Fruit fly (Drosophila melanogaster) whole organism, embryonic: Measurements from ENCODE around the gene CG17145.
A peak's percentile ranks its signal among the peaks of the same experiment; 100 is the strongest.

ENCODE experiments used
- B-H2 ChIP-seq: fragments of 200-800 bp; sonication (Bioruptor generic); optimal IDR thresholded peaks from 2 replicates; lab custom pipeline; 2018; ENCODE audit warnings: missing biosample characterization, mild to moderate bottlenecking, missing genetic modification characterization
- CG10147 ChIP-seq: fragments of 200-800 bp; sonication (Bioruptor generic); optimal IDR thresholded peaks from 2 replicates; lab custom pipeline; 2019; ENCODE audit warnings: missing biosample characterization, mild to moderate bottlenecking, missing genetic modification characterization, moderate library complexity
- CG10543 ChIP-seq: fragments of 200-800 bp; sonication (Bioruptor generic); optimal IDR thresholded peaks from 3 replicates; lab custom pipeline; 2017; ENCODE audit warnings: missing biosample characterization, mild to moderate bottlenecking, missing genetic modification characterization, moderate library complexity
- CG11560 ChIP-seq: fragments of 200-800 bp; sonication (Bioruptor generic); IDR thresholded peaks from 3 replicates; pipeline ENCODE4 v1.3.6; 2022; ENCODE audit warnings: missing biosample characterization, missing genetic modification characterization
- CG12219 ChIP-seq: fragments of 200-800 bp; sonication (Bioruptor generic); optimal IDR thresholded peaks from 3 replicates; lab custom pipeline; 2018; ENCODE audit warnings: missing biosample characterization, mild to moderate bottlenecking, missing genetic modification characterization
- CG12391 ChIP-seq: fragments of 200-800 bp; sonication (Bioruptor generic); optimal IDR thresholded peaks from 3 replicates; lab custom pipeline; 2018; ENCODE audit warnings: missing biosample characterization, mild to moderate bottlenecking, missing genetic modification characterization, moderate library complexity
- CG12769 ChIP-seq: fragments of 200-800 bp; sonication (Bioruptor generic); optimal IDR thresholded peaks from 2 replicates; lab custom pipeline; 2019; ENCODE audit warnings: missing biosample characterization, mild to moderate bottlenecking, missing genetic modification characterization, moderate library complexity
- CG14667 ChIP-seq: fragments of 200-800 bp; sonication (Bioruptor generic); IDR thresholded peaks from 2 replicates; pipeline ENCODE4 v1.3.6; 2022; ENCODE audit warnings: missing biosample characterization, missing genetic modification characterization
- CG15073 ChIP-seq: fragments of 200-800 bp; sonication (Bioruptor generic); optimal IDR thresholded peaks from 2 replicates; lab custom pipeline; 2016; ENCODE audit warnings: missing biosample characterization, missing genetic modification characterization
- CG15479 ChIP-seq: fragments of 200-800 bp; sonication (Bioruptor generic); optimal IDR thresholded peaks from 3 replicates; lab custom pipeline; 2019; ENCODE audit warnings: missing biosample characterization, mild to moderate bottlenecking, missing genetic modification characterization, moderate library complexity
- CG17186 ChIP-seq: fragments of 200-800 bp; sonication (Bioruptor generic); optimal IDR thresholded peaks from 3 replicates; lab custom pipeline; 2017; ENCODE audit warnings: missing biosample characterization, missing genetic modification reagents, missing genetic modification characterization
- CG17385 ChIP-seq: fragments of 200-800 bp; sonication (Bioruptor generic); optimal IDR thresholded peaks from 3 replicates; lab custom pipeline; 2018; ENCODE audit warnings: missing biosample characterization, mild to moderate bottlenecking, missing genetic modification characterization
- CG2129 ChIP-seq: fragments of 200-800 bp; sonication (Bioruptor generic); IDR thresholded peaks from 2 replicates; pipeline ENCODE4 v1.3.6; 2022; ENCODE audit warnings: missing biosample characterization, missing genetic modification characterization; ENCODE audit not compliant: partially characterized antibody
- CG3995 ChIP-seq: fragments of 200-800 bp; sonication (Bioruptor generic); optimal IDR thresholded peaks from 3 replicates; lab custom pipeline; 2016; ENCODE audit warnings: missing biosample characterization, missing genetic modification characterization
- CG5180 ChIP-seq: fragments of 200-800 bp; sonication (Bioruptor generic); optimal IDR thresholded peaks from 3 replicates; lab custom pipeline; 2017; ENCODE audit warnings: missing biosample characterization, missing genetic modification characterization, mild to moderate bottlenecking, moderate library complexity, missing genetic modification reagents
- CG6689 ChIP-seq: fragments of 200-800 bp; sonication (Bioruptor generic); IDR thresholded peaks from 2 replicates; pipeline ENCODE4 v1.3.6; 2022; ENCODE audit warnings: missing biosample characterization, missing genetic modification characterization
- CG7745 ChIP-seq: fragments of 200-800 bp; sonication (Bioruptor generic); optimal IDR thresholded peaks from 2 replicates; lab custom pipeline; 2018; ENCODE audit warnings: missing biosample characterization, mild to moderate bottlenecking, missing genetic modification characterization, moderate library complexity
- CG7928 ChIP-seq: fragments of 200-800 bp; sonication (Bioruptor generic); optimal IDR thresholded peaks from 2 replicates; lab custom pipeline; 2017; ENCODE audit warnings: missing biosample characterization, mild to moderate bottlenecking, missing genetic modification characterization
- CG8281 ChIP-seq: fragments of 200-800 bp; sonication (Bioruptor generic); optimal IDR thresholded peaks from 2 replicates; lab custom pipeline; 2018; ENCODE audit warnings: missing biosample characterization, mild to moderate bottlenecking, missing genetic modification characterization, moderate library complexity
- CG8924 ChIP-seq: fragments of 200-800 bp; optimal IDR thresholded peaks from 3 replicates; lab custom pipeline; 2019; ENCODE audit warnings: missing biosample characterization, mild to moderate bottlenecking, missing genetic modification characterization, moderate library complexity
- CG9817 ChIP-seq: fragments of 200-800 bp; sonication (Bioruptor generic); optimal IDR thresholded peaks from 2 replicates; lab custom pipeline; 2018; ENCODE audit warnings: missing biosample characterization, mild to moderate bottlenecking, missing genetic modification characterization, moderate library complexity
- CG9876 ChIP-seq: fragments of 200-800 bp; sonication (Bioruptor generic); optimal IDR thresholded peaks from 2 replicates; lab custom pipeline; 2016; ENCODE audit warnings: missing biosample characterization, missing genetic modification characterization
- CrebB ChIP-seq: fragments of 200-800 bp; sonication (Bioruptor generic); optimal IDR thresholded peaks from 3 replicates; lab custom pipeline; 2018; ENCODE audit warnings: missing biosample characterization, mild to moderate bottlenecking, missing genetic modification characterization
- D ChIP-seq, 2 experiments: fragments of 200-800 bp in 1 of 2; fragments of >200 bp in 1 of 2; sonication (Bioruptor generic) in 1 of 2; optimal IDR thresholded peaks; 2 replicates in 1 of 2; 3 replicates in 1 of 2; lab custom pipeline; 2017; ENCODE audit warnings: mild to moderate bottlenecking in 1 of 2, missing biosample characterization in 1 of 2, missing genetic modification characterization in 1 of 2, missing genetic modification reagents in 1 of 2
- Dfd ChIP-seq, 2 experiments: fragments of >200 bp; optimal IDR thresholded peaks; 2 replicates each; lab custom pipeline; 2017; ENCODE audit warnings: missing biosample characterization in 2 of 2, missing genetic modification characterization in 2 of 2
- Dip2 ChIP-seq: fragments of 200-800 bp; sonication (Bioruptor generic); IDR thresholded peaks from 2 replicates; pipeline ENCODE4 v1.3.6; 2022; ENCODE audit warnings: missing biosample characterization, missing genetic modification characterization
- Drgx ChIP-seq: fragments of 200-800 bp; sonication (Bioruptor generic); IDR thresholded peaks from 2 replicates; pipeline ENCODE4 v1.3.6; 2022; ENCODE audit warnings: missing biosample characterization, missing genetic modification characterization
- Fer1 ChIP-seq: fragments of 200-800 bp; sonication (Bioruptor generic); optimal IDR thresholded peaks from 2 replicates; lab custom pipeline; 2017; ENCODE audit warnings: missing biosample characterization, mild to moderate bottlenecking, missing genetic modification characterization
- Gsc ChIP-seq: fragments of 200-800 bp; sonication (Bioruptor generic); IDR thresholded peaks from 2 replicates; pipeline ENCODE4 v1.3.6; 2022; ENCODE audit warnings: missing biosample characterization, missing genetic modification characterization
- Hand ChIP-seq: fragments of 200-800 bp; sonication (Bioruptor generic); optimal IDR thresholded peaks from 2 replicates; lab custom pipeline; 2017; ENCODE audit warnings: mild to moderate bottlenecking, missing biosample characterization, missing genetic modification reagents, missing genetic modification characterization
- HmgD ChIP-seq: fragments of 200-800 bp; sonication (Bioruptor generic); optimal IDR thresholded peaks from 3 replicates; lab custom pipeline; 2016; ENCODE audit warnings: missing biosample characterization, missing genetic modification characterization
- Hr39 ChIP-seq: fragments of >200 bp; optimal IDR thresholded peaks from 2 replicates; lab custom pipeline; 2017
- Lim3 ChIP-seq: fragments of 200-800 bp; sonication (Bioruptor generic); IDR thresholded peaks from 2 replicates; pipeline ENCODE4 v1.3.6; 2022; ENCODE audit warnings: missing biosample characterization, missing genetic modification characterization
- Mad ChIP-seq: fragments of 200-800 bp; sonication (Bioruptor generic); optimal IDR thresholded peaks from 2 replicates; lab custom pipeline; 2016; ENCODE audit warnings: missing biosample characterization, missing genetic modification characterization
- Meics ChIP-seq: fragments of 200-800 bp; sonication (Bioruptor generic); optimal IDR thresholded peaks from 2 replicates; lab custom pipeline; 2017; ENCODE audit warnings: missing biosample characterization, mild to moderate bottlenecking, missing genetic modification characterization
- Sry-δ ChIP-seq: fragments of 200-800 bp; sonication (Bioruptor generic); optimal IDR thresholded peaks from 2 replicates; lab custom pipeline; 2016; ENCODE audit warnings: missing biosample characterization, missing genetic modification characterization
- abd-A ChIP-seq: fragments of 200-800 bp; sonication (Bioruptor generic); optimal IDR thresholded peaks from 3 replicates; lab custom pipeline; 2019; ENCODE audit warnings: missing biosample characterization, mild to moderate bottlenecking, missing genetic modification characterization, moderate library complexity
- ac ChIP-seq: fragments of 200-800 bp; sonication (Bioruptor generic); optimal IDR thresholded peaks from 3 replicates; lab custom pipeline; 2017; ENCODE audit warnings: missing biosample characterization, mild to moderate bottlenecking, missing genetic modification characterization
- croc ChIP-seq: fragments of 200-800 bp; sonication (Bioruptor generic); conservative IDR thresholded peaks from 3 replicates; pipeline ENCODE4 v1.3.6; 2022; ENCODE audit warnings: missing biosample characterization, missing genetic modification characterization
- da ChIP-seq: fragments of 200-800 bp; sonication (Bioruptor generic); optimal IDR thresholded peaks from 2 replicates; lab custom pipeline; 2016; ENCODE audit warnings: missing biosample characterization, missing genetic modification characterization
- dimm ChIP-seq: fragments of 200-800 bp; sonication (Bioruptor generic); IDR thresholded peaks from 2 replicates; pipeline ENCODE4 v1.3.6; 2022; ENCODE audit warnings: missing biosample characterization, missing genetic modification characterization
- eve ChIP-seq, 2 experiments: fragments of >200 bp; optimal IDR thresholded peaks; 2 replicates each; lab custom pipeline; 2017; ENCODE audit warnings: missing biosample characterization in 2 of 2, missing genetic modification characterization in 2 of 2
- fd96Cb ChIP-seq: fragments of 200-800 bp; sonication (Bioruptor generic); optimal IDR thresholded peaks from 2 replicates; lab custom pipeline; 2018; ENCODE audit warnings: missing biosample characterization, mild to moderate bottlenecking, missing genetic modification characterization, moderate library complexity
- grn ChIP-seq: fragments of 200-800 bp; sonication (Bioruptor generic); optimal IDR thresholded peaks from 3 replicates; lab custom pipeline; 2017; ENCODE audit warnings: missing biosample characterization, missing genetic modification characterization
- klu ChIP-seq: fragments of 200-800 bp; sonication (Bioruptor generic); IDR thresholded peaks from 2 replicates; pipeline ENCODE4 v1.3.6; 2022; ENCODE audit warnings: missing biosample characterization, missing genetic modification characterization
- lov ChIP-seq, 2 experiments: fragments of 200-800 bp in 1 of 2; fragments of >200 bp in 1 of 2; sonication (Bioruptor generic) in 1 of 2; IDR thresholded peaks in 1 of 2; optimal IDR thresholded peaks in 1 of 2; 2 replicates in 1 of 2; 3 replicates in 1 of 2; pipeline versions ENCODE4 v1.3.6 to Lab custom; 2017 to 2022; ENCODE audit warnings: missing biosample characterization in 1 of 2, missing genetic modification characterization in 1 of 2
- mam ChIP-seq: fragments of 200-800 bp; sonication (Bioruptor generic); optimal IDR thresholded peaks from 3 replicates; lab custom pipeline; 2016; ENCODE audit warnings: missing biosample characterization, missing genetic modification characterization
- sisA ChIP-seq: fragments of 200-800 bp; sonication (Bioruptor generic); IDR thresholded peaks from 2 replicates; pipeline ENCODE4 v1.3.6; 2022; ENCODE audit warnings: missing biosample characterization, missing genetic modification characterization
- tna ChIP-seq: fragments of 200-800 bp; sonication (Bioruptor generic); IDR thresholded peaks from 2 replicates; pipeline ENCODE4 v1.3.6; 2022; ENCODE audit warnings: missing biosample characterization, missing genetic modification characterization; ENCODE audit not compliant: partially characterized antibody
- vnd ChIP-seq: fragments of 200-800 bp; sonication (Bioruptor generic); IDR thresholded peaks from 3 replicates; pipeline ENCODE4 v1.3.6; 2022; ENCODE audit warnings: missing biosample characterization, missing genetic modification characterization; ENCODE audit not compliant: partially characterized antibody

CG17145 gene

DNA sequence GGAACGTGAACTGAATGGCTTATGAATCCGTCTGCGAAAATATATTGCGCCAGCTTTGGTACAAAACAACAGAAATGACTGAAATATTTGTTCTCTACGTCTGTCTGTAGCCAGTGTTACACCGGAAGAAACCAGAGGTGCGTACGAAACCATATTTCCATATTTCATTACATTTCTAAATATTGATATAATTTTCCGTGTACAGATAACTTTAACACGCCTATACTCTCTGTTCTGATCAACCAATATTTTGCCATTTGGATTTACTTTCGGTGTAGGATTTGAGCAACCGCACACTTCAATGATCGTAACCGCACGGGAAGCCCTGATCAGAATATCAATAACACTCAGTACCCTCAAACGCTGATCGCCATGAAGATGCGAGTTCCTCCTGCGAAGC lies 26.9 kb upstream of the CG17145 start (continued):
- TF ChIP-seq CG3995 (no peak), CG9876 (GFP tag; lab: Kevin White, UChicago) (no peak), lov (optimal IDR thresholded peaks at IDR 0.05; lab: Kevin White, UChicago) (no peak), lov (GFP tag; IDR thresholded peaks at IDR 0.05; lab: Robert Waterston, UW) (0 out of 3 replicates have a peak, but pooled peaks have one; percentile 17), ac (GFP tag; lab: Kevin White, UChicago) (no peak), CG12219 (GFP tag; lab: Kevin White, UChicago) (peak; percentile 33), tna (no peak), CG11560 (no peak), B-H2 (GFP tag; lab: Kevin White, UChicago) (no peak), Hr39 (lab: Kevin White, UChicago) (no peak), Gsc (GFP tag; lab: Robert Waterston, UW) (no peak), croc (no peak), CG9817 (peak; percentile 48), abd-A (tag; lab: Kevin White, UChicago) (no peak), Drgx (GFP tag; lab: Robert Waterston, UW) (peak; percentile 49), klu (GFP tag; lab: Robert Waterston, UW) (no peak), HmgD (no peak), CG8281 (tag; lab: Kevin White, UChicago) (no peak), D (optimal IDR thresholded peaks at IDR 0.05; lab: Kevin White, UChicago) (no peak), D (GFP tag; optimal IDR thresholded peaks at IDR 0.05; lab: Kevin White, UChicago) (no peak), fd96Cb (tag; lab: Kevin White, UChicago) (peak; percentile 29), Meics (GFP tag; lab: Kevin White, UChicago) (peak; percentile 53), CG10543 (GFP tag; lab: Kevin White, UChicago) (no peak), CG15073 (GFP tag; lab: Kevin White, UChicago) (no peak), CG12391 (tag; lab: Kevin White, UChicago) (peak; percentile 32), CG7745 (tag; lab: Kevin White, UChicago) (no peak), eve (GFP tag; optimal IDR thresholded peaks at IDR 0.05; lab: Kevin White, UChicago) (no peak), Sry-δ (GFP tag; lab: Kevin White, UChicago) (no peak), mam (GFP tag; lab: Kevin White, UChicago) (peak; percentile 39), CG7928 (GFP tag; lab: Kevin White, UChicago) (no peak), da (GFP tag; lab: Kevin White, UChicago) (no peak), Lim3 (GFP tag; lab: Robert Waterston, UW) (no peak), CG15479 (GFP tag; lab: Kevin White, UChicago) (no peak), CG5180 (GFP tag; lab: Kevin White, UChicago) (no peak), CrebB (tag; lab: Kevin White, UChicago) (no peak), grn (no peak), CG8924 (tag; lab: Kevin White, UChicago) (peak; percentile 28), CG12769 (peak; percentile 72), CG10147 (GFP tag; lab: Kevin White, UChicago) (no peak), CG17385 (GFP tag; lab: Kevin White, UChicago) (no peak), CG2129 (GFP tag; lab: Robert Waterston, UW) (no peak), Dfd (GFP tag; optimal IDR thresholded peaks at IDR 0.05; lab: Kevin White, UChicago) (no peak), Fer1 (GFP tag; lab: Kevin White, UChicago) (peak; percentile 47), CG17186 (GFP tag; lab: Kevin White, UChicago) (no peak), dimm (GFP tag; lab: Robert Waterston, UW) (no peak), Mad (no peak), CG14667 (GFP tag; lab: Robert Waterston, UW) (0 out of 2 replicates have a peak, but pooled peaks have one; percentile 22), CG6689 (peak; percentile 62; the same call in 1 of the 2 replicates), Dip2 (GFP tag; lab: Robert Waterston, UW) (no peak), vnd (GFP tag; lab: Robert Waterston, UW) (no peak), sisA (GFP tag; lab: Robert Waterston, UW) (0 out of 2 replicates have a peak, but pooled peaks have one; percentile 9), Hand (GFP tag; lab: Kevin White, UChicago) (no peak)
